Fruit fly (Drosophila melanogaster): ENCODE measurements around the gene nrv3.

Gene nrv3

DNA sequence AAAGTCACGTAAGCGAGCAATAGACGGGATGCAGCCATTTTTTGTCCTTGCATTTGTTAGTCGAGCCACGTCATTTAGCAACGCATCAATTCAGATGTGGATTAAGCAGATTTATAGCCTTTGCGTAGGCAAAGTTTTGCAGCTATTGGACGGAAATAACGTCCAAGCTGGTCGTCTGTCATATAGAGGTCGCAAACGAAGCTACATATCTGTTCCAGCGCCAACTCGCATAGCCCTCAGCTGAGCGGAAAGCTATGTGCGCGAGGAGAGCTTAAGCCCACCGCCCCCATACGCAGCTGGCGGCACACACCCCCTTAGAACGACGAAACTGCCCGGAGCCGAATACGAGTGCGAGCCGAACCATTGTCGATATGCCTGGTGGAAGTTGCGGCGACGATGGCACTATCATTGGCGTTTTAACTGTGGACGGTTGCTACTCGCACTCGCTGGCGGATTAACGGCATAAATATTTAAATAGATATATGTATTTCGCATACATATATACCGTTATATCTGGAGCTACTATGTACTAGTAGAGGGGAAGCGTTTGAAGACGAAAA lies at the start of gene nrv3:
nrv3 (plus strand) TSS at position 211 of the 560 bp plus-strand sequence.
- no peak for TF ChIP-seq psq (optimal IDR thresholded peaks at IDR 0.05)
- no peak for TF ChIP-seq h (optimal IDR thresholded peaks at IDR 0.05)
- TF ChIP-seq insv (optimal IDR thresholded peaks at IDR 0.05) = no peak
- TF ChIP-seq Sin3A (optimal IDR thresholded peaks at IDR 0.05) = no peak
- no peak for TF ChIP-seq ttk (optimal IDR thresholded peaks at IDR 0.05)
- no peak for TF ChIP-seq Myc (optimal IDR thresholded peaks at IDR 0.05)

DNA sequence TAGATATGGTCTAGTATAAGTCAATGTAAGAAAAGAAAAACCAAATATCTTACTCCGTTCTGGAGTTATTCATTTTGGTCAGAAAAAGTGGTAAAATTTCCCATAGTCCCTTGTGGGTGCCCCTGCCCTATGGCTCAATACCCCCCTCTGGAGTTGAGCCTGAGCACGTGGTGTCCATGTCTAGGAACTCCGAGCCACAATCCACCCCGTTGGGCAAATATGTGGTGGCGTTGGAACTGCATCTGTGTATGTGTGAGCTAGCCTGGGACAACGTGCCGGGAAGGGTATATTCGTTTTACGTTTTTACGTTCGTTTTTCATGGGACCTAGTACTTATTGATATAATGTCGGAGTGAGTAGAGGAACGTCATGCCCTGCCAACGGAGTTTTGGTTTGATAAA lies 49.0 kb upstream of the nrv3 start:
- TF ChIP-seq psq (optimal IDR thresholded peaks at IDR 0.05) (no peak), ttk (optimal IDR thresholded peaks at IDR 0.05) (no peak), Sin3A (optimal IDR thresholded peaks at IDR 0.05) (no peak), h (optimal IDR thresholded peaks at IDR 0.05) (no peak), Myc (optimal IDR thresholded peaks at IDR 0.05) (no peak), insv (optimal IDR thresholded peaks at IDR 0.05) (no peak)

DNA sequence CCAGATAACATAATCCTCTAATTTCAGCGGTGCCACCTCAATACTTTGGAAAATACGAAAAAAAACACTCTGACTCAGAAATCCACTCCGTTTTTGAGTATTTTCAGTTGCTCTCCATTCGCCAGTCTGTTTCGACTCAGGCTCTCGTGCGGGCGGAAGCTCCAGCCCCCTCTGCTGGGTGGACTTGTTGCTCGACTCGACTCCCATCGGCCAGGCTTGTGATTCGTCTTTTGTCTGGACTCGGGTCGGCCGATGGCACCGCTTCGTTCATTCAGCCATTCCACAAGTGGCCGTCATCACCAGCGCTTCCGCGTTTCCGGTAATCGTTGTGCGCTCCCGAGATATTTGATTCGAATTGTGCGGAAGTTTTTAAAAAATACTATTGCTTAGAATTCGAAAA lies 48.3 kb upstream of the nrv3 start, which contains the start of gene dimm:
dimm (plus strand) TSS at position 255 of the 400 bp plus-strand sequence.
- TF ChIP-seq insv (optimal IDR thresholded peaks at IDR 0.05) (no peak), ttk (optimal IDR thresholded peaks at IDR 0.05) (no peak), Sin3A (optimal IDR thresholded peaks at IDR 0.05) (no peak), h (optimal IDR thresholded peaks at IDR 0.05) (no peak), psq (optimal IDR thresholded peaks at IDR 0.05) (no peak), Myc (optimal IDR thresholded peaks at IDR 0.05) (no peak)

DNA sequence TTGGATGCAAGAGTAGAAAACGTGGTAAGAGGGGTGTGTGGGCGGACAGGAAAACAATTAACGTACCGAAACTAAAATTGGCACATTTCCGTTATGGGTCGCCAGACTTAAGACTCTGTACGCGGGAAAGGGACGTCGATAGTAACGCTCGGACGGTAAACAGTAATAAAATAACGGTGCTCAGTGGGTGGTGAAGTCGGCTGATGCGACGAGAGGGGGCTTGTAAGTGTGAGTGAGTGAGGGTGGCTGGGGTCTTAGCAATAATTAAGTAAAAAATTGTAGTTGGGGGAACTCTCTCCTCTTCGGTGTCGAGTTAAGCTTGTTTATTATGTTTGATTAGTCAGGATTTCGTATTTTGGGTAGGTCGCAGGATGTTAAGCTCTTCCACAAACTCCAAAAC lies 38.1 kb upstream of the nrv3 start:
- TF ChIP-seq ttk (optimal IDR thresholded peaks at IDR 0.05) (no peak), psq (optimal IDR thresholded peaks at IDR 0.05) (no peak), Myc (optimal IDR thresholded peaks at IDR 0.05) (no peak), insv (optimal IDR thresholded peaks at IDR 0.05) (no peak), h (optimal IDR thresholded peaks at IDR 0.05) (no peak), Sin3A (optimal IDR thresholded peaks at IDR 0.05) (no peak)

DNA sequence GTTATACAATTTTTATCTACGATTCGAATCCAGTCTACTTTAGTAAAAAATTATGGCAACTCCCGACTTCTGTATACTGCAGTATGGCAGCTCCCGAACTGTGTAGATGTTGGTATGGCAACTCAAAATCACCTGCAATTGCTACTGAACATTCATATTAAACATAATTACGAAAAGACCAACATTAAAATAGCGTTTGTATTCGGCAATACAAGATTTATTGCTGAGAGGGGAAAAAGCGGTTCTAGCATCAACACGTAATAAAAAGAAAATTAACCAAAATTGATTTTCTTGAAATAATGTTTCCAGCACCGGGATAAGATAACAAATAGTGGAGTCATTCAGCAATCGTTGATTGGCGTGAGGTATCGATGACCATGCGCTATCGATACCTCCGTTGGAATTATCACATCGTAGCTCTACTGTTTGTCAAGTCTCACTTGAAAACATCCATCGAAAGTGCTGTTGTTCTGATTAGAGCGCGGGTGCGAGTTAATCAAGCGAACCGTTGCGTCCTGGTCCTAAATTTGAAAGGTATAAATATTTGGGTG lies 35.5 kb upstream of the nrv3 start, which contains the start of gene Tsp39D:
Tsp39D (plus strand) TSS at position 405 of the 551 bp plus-strand sequence.
- TF ChIP-seq Myc (optimal IDR thresholded peaks at IDR 0.05) = no peak

DNA sequence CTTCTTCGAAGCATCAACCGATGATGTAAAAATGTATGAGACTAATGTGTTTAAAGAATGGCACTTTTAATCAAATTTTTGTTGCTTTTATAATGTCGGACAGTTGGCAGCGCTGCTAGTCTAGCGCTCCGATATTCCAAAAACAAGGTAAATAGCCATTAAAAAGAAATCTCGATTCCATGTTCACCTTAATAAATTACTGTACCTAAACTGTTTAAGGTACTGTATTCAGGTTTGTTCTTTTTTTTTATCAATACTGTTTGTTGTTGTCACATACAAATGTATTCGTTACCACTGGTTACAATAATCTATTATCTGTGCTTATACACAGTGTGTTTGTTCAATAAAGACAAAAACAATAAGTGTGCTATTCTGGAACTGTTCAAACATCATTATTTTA lies 18.9 kb upstream of the nrv3 start, which contains the start of gene dtr:
dtr (plus strand) TSS at position 301 of the 400 bp plus-strand sequence.
- TF ChIP-seq Sin3A (optimal IDR thresholded peaks at IDR 0.05) (no peak), Myc (optimal IDR thresholded peaks at IDR 0.05) (no peak), h (optimal IDR thresholded peaks at IDR 0.05) (no peak), insv (optimal IDR thresholded peaks at IDR 0.05) (no peak), ttk (optimal IDR thresholded peaks at IDR 0.05) (no peak), psq (optimal IDR thresholded peaks at IDR 0.05) (no peak)

DNA sequence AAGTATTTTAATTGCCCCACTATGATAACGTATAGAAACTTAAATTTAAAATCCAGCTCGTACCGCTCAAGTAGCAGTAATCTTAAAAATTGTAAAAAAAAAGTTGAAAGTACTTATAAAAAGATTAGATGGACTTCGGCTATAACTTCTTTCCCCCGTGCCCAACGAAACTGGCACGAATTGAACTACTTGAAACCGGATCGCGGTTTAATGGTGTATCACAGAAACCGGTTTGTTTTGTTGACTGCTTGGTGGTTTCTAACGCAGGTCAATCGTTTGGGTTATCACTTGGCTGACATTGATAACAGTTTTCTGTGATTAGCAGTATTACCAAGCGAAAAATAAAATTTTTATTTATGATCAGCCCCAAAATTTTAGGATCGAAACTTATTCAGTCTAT lies 12.5 kb upstream of the nrv3 start:
- TF ChIP-seq Myc (optimal IDR thresholded peaks at IDR 0.05) (no peak), h (optimal IDR thresholded peaks at IDR 0.05) (no peak), ttk (optimal IDR thresholded peaks at IDR 0.05) (no peak), insv (optimal IDR thresholded peaks at IDR 0.05) (no peak), psq (optimal IDR thresholded peaks at IDR 0.05) (no peak), Sin3A (optimal IDR thresholded peaks at IDR 0.05) (no peak)

DNA sequence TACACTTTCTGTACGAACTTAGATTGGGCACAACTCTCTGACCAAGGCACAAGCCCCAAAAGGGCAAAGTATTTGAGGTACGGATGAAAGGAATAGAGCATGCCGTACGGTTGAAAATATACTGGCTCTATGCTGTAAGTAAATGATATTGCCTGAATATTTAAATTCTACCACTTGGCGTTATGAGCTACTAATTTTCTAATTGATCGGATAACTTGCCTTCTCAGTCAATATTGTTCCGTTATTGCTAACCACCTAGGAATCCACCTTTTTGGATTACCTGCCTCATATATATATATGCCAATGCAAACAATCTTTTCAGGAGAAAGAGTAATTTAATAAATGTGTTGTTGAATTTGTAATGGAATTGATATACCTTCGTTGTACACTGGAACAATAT lies 10.2 kb upstream of the nrv3 start, which contains the start of gene Gr39b:
Gr39b (minus strand) TSS at position 101 of the 400 bp plus-strand sequence.
- no peak for TF ChIP-seq Sin3A (optimal IDR thresholded peaks at IDR 0.05)
- TF ChIP-seq ttk (optimal IDR thresholded peaks at IDR 0.05) = no peak

DNA sequence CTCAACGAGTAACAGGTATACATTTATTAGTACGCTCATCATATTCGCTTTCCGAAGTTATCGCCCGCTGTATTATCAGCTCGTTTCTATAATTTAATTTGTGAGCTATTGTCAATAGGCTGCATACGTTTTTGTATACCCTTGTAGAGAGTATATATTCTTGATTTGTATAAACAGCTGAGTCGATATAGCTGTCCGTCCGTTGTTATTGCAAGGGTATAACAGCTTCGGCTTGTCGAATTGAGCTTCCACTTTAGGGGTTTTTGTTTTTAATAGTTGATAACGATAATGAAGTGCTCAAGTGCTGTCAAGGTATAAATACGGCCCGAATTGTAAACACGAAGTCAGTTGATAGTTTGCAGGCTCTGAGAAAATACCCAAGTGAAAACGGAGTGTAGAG lies 8.9 kb upstream of the nrv3 start, which contains the start of gene CG8665:
CG8665 (plus strand) TSS at position 342 of the 400 bp plus-strand sequence.
- TF ChIP-seq Sin3A (optimal IDR thresholded peaks at IDR 0.05) = no peak
- no peak for TF ChIP-seq insv (optimal IDR thresholded peaks at IDR 0.05)
- TF ChIP-seq h (optimal IDR thresholded peaks at IDR 0.05) = no peak
- no peak for TF ChIP-seq psq (optimal IDR thresholded peaks at IDR 0.05)
- TF ChIP-seq ttk (optimal IDR thresholded peaks at IDR 0.05) = no peak
- TF ChIP-seq Myc (optimal IDR thresholded peaks at IDR 0.05) = no peak

DNA sequence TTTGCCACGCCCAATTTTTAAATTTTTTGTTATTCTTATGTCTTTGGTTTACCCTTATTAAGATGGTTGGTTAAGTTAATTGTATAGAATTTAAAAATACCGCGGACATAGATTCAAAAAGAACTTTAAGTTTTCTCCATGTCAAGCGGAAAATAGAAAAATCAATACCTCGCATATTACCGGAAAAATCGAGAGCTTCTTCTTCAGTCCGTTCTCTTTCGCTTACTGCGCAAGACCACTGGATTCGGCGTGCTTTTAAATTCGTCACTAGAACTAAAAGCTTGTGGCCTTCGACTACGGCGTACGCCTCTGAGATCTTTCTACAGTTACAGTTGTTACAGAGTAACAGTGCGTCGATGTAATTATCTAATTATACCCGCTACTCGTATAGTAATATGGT lies 1.8 kb upstream of the nrv3 start:
- TF ChIP-seq Sin3A (optimal IDR thresholded peaks at IDR 0.05) = no peak
- no peak for TF ChIP-seq psq (optimal IDR thresholded peaks at IDR 0.05)
- TF ChIP-seq h (optimal IDR thresholded peaks at IDR 0.05) = no peak
- TF ChIP-seq Myc (optimal IDR thresholded peaks at IDR 0.05) = no peak
- TF ChIP-seq insv (optimal IDR thresholded peaks at IDR 0.05) = no peak
- TF ChIP-seq ttk (optimal IDR thresholded peaks at IDR 0.05) = no peak

DNA sequence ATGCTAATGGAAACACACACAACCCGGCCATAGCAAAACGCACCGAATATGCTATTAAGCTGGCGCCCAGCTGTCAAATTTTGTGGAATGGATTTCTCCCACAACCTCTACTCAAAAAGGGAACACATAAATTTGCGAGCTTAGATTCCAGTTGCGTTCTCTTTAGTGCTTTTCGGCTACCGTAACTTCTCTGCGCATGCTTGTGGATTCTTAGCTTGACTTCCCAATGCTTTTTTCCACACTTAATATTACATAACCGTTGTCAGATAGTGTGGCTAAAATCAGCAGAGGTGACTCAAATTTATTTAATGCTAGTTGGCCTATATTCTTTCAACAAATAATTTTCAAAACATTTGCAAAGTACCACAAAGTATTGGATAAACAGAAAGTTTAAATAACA lies 1.6 kb downstream of the nrv3 start:
- no peak for TF ChIP-seq Myc (optimal IDR thresholded peaks at IDR 0.05)
- no peak for TF ChIP-seq insv (optimal IDR thresholded peaks at IDR 0.05)
- TF ChIP-seq ttk (optimal IDR thresholded peaks at IDR 0.05) = no peak
- no peak for TF ChIP-seq h (optimal IDR thresholded peaks at IDR 0.05)
- no peak for TF ChIP-seq psq (optimal IDR thresholded peaks at IDR 0.05)
- no peak for TF ChIP-seq Sin3A (optimal IDR thresholded peaks at IDR 0.05)

DNA sequence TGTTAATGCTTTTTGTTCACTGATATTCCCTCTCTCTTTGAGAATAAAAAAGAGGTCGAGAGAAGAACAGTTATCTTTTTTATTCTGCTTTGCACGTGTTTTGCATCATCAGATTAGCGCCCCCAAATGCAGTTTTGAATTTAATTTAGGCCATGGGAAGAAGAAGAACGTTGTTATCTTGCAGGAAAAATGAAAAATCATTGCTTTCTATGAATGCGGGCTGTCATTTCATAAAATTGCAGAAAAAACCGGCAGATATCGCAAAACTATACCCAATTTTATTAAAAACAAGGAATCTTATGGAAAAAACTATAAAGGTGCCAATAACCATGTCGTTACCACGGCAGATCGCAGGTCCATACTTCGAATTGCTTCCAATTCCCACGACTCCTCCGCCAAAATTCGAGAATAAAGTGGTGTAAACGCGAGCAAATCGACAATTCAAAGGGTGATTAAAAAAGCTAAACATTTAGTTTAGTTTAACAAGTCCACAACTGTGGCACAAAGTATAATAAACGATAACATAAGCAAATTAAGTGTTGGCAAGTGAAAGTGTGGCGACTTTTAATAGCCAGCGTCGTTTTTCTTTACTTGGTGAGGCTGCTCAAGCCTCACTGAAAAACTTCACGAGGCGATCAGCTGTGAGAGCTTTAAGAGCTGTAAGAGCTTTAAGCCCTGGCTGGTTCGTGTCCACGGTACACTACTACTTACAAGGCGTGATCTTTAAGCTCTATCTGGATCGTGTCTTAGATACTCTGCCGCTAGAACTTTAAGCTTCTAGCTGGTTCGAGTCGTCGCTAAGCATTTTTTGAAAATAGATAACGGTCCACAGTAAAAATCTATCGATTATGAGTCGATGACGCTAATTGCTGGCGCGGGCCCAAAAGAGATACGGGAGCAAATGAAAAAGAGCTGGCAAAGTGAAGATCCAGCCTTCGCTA lies 17.2 kb downstream of the nrv3 start:
- no peak for TF ChIP-seq insv (optimal IDR thresholded peaks at IDR 0.05)
- TF ChIP-seq h (optimal IDR thresholded peaks at IDR 0.05) = no peak
- no peak for TF ChIP-seq Myc (optimal IDR thresholded peaks at IDR 0.05)
- no peak for TF ChIP-seq Sin3A (optimal IDR thresholded peaks at IDR 0.05)
- TF ChIP-seq psq (optimal IDR thresholded peaks at IDR 0.05) = no peak
- TF ChIP-seq ttk (optimal IDR thresholded peaks at IDR 0.05) = no peak
